Worm (Caenorhabditis elegans): ENCODE data around the gene nep-18.

DNA sequence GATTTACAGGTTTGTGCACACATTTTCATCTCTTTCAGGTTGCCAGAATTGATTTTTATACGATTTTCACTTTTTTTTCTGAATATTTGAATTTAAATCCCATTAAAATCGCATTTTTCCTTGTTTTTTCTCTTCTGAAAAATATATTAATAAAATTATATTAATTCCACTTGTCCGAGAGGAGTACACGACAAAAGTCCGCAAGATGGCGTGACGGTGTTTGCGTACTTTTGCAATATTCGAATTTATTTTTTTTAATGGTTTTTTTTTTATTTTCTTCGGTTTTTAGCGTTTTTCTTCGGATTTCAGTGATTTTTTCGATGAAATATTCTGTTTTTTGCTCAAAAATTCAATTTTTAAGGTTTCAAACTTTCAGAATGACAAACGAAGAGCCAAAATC lies 1.0 kb upstream of the nep-18 start, which contains the start of gene usp-39:
- TF ChIP-seq cog-1 (tag; optimal IDR thresholded peaks at IDR 0.05) (peak; percentile 49), flt-1 (GFP tag; IDR thresholded peaks at IDR 0.05) (no peak), klf-2 (GFP tag; conservative IDR thresholded peaks at IDR 0.05) (no peak), tab-1 (GFP tag; IDR thresholded peaks at IDR 0.05) (no peak), ztf-29 (GFP tag; IDR thresholded peaks at IDR 0.05) (no peak), T22C8.4 (GFP tag; IDR thresholded peaks at IDR 0.05) (no peak), med-1 (GFP tag; optimal IDR thresholded peaks at IDR 0.05; ENCODE audit: insufficient read depth) (no peak)

All from whole organism, midembryonic.